Fruit fly (Drosophila melanogaster) whole organism, pupa: ENCODE measurements around the gene Fer1.

ENCODE experiments used
- CG10348 ChIP-seq: fragments of 200-800 bp; sonication (Bioruptor generic); IDR thresholded peaks from 2 replicates; pipeline ENCODE4 v1.3.6; 2022; ENCODE audit warnings: missing biosample characterization, missing genetic modification characterization
- CG17806 ChIP-seq: fragments of 200-800 bp; sonication (Bioruptor generic); optimal IDR thresholded peaks from 2 replicates; lab custom pipeline; 2018; ENCODE audit warnings: missing biosample characterization, mild to moderate bottlenecking, missing genetic modification characterization, moderate library complexity
- CG4496 ChIP-seq: fragments of 200-800 bp; sonication (Bioruptor generic); IDR thresholded peaks from 3 replicates; pipeline ENCODE4 v1.3.6; 2022; ENCODE audit warnings: missing biosample characterization, missing genetic modification characterization
- D1 ChIP-seq: fragments of 200-800 bp; sonication (Bioruptor generic); optimal IDR thresholded peaks from 2 replicates; lab custom pipeline; 2018; ENCODE audit warnings: missing biosample characterization, mild to moderate bottlenecking, missing genetic modification characterization, moderate library complexity
- Ets98B ChIP-seq: fragments of 200-800 bp; sonication (Bioruptor generic); IDR thresholded peaks from 2 replicates; pipeline ENCODE4 v1.3.6; 2022; ENCODE audit warnings: missing biosample characterization, missing genetic modification characterization
- Pif1B ChIP-seq: fragments of 200-800 bp; sonication (Bioruptor generic); optimal IDR thresholded peaks from 3 replicates; lab custom pipeline; 2016; ENCODE audit warnings: missing biosample characterization, missing genetic modification characterization
- fd96Ca ChIP-seq: fragments of 200-800 bp; sonication (Bioruptor generic); IDR thresholded peaks from 3 replicates; pipeline ENCODE4 v1.3.6; 2022; ENCODE audit warnings: missing biosample characterization, missing genetic modification characterization
- rn ChIP-seq: fragments of 200-800 bp; sonication (Bioruptor generic); IDR thresholded peaks from 2 replicates; pipeline ENCODE4 v1.3.6; 2022; ENCODE audit warnings: missing biosample characterization, missing genetic modification characterization

DNA sequence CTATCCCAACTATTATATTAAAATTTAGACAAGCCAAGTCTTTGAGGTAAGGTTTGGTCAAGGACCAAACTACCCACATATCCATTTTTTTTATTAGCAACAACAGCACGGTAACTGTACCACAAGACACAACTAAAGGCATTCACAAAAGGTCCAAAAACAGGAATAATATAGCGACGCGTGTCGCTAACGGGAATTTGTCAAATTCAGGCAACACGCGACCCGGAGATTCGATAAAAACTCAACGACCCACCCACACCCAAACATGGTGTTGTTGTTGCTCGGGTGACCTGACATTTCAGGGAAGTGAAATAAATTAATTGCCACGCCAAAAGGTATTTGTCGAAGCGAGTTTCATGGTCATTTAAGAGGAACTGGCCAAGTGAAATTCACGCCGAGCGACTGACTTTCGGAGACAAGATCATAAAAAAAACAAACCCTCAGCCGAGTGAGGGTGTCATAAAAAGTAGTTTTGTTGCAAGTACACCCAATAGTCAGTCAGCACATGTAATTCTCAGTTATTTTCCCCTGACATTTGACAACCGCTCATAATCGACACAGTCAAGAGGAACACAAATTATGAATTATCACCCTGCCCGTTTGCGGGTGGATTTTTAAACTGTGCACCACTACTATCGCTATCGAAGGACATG, 24.7 kb upstream of the Fer1 start:
- TF ChIP-seq CG17806 (no peak), D1 (tag; lab: Kevin White, UChicago) (no peak), fd96Ca (GFP tag; lab: Robert Waterston, UW) (no peak), rn (GFP tag; lab: Robert Waterston, UW) (no peak), CG4496 (GFP tag; lab: Robert Waterston, UW) (no peak), CG10348 (GFP tag; lab: Robert Waterston, UW) (no peak), Pif1B (GFP tag; lab: Kevin White, UChicago) (no peak), Ets98B (GFP tag; lab: Robert Waterston, UW) (no peak)
